Worm (Caenorhabditis elegans) whole organism, L4/young adult: Measurements from ENCODE around the gene VY10G11R.1.
"Not testable (repeated sequence)": the region's sequence is repeated elsewhere in the genome, so short reads cannot be mapped to it uniquely, and the experiment has no call there.

Experiments used
- W03F9.2 ChIP-seq: fragments of 150-350 bp; optimal IDR thresholded peaks from 2 replicates; lab custom pipeline; 2014; ENCODE audit warnings: missing biosample characterization, missing genetic modification characterization
- him-1 ChIP-seq: sonication (generic microtip); optimal IDR thresholded peaks from 2 replicates; lab custom pipeline; 2016; ENCODE audit warnings: missing genotype, missing genetic modification reagents, missing genetic modification characterization, missing compliant biosample characterization

DNA sequence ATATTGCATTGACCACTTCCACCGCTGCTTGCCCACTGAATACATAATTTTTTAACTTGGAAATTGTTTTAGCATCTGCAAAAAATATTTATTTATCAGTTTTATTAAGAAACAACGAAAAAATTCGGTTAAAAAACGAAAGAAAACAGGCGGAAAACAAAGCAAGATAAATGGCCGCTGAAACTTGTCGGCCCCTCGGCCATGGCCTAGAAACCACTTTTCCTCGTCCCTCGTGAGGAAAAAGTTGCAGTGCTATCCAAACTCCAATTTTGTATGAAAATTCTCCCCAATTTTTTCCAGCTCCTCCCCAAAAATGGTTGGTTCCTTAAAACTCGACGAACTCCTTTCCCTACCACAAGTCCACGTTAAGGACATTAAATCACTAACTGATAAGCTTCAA lies 46.5 kb downstream of the VY10G11R.1 start, which contains the start of gene Y10G11A.1:
- TF ChIP-seq W03F9.2 (tag; lab: Kevin White, UChicago); him-1: not testable (repeated sequence)
